Fruit fly (Drosophila melanogaster) whole organism, embryonic: ENCODE results near the gene CG12951.

Experiments used
- ATbp ChIP-seq: fragments of 200-800 bp; sonication (Bioruptor generic); optimal IDR thresholded peaks from 2 replicates; lab custom pipeline; 2017; ENCODE audit warnings: missing biosample characterization, mild to moderate bottlenecking, missing genetic modification characterization, missing genetic modification reagents
- Aef1 ChIP-seq: fragments of 200-800 bp; sonication (Bioruptor generic); IDR thresholded peaks from 3 replicates; pipeline ENCODE4 v1.3.6; 2022; ENCODE audit warnings: missing biosample characterization, missing genetic modification characterization
- BEAF-32 ChIP-seq: fragments of 200-800 bp; sonication (Bioruptor generic); optimal IDR thresholded peaks from 3 replicates; lab custom pipeline; 2017; ENCODE audit warnings: missing biosample characterization, missing genetic modification characterization, mild to moderate bottlenecking, moderate library complexity, missing genetic modification reagents
- Bdp1 ChIP-seq: fragments of 200-800 bp; sonication (Bioruptor generic); optimal IDR thresholded peaks from 3 replicates; lab custom pipeline; 2016; ENCODE audit warnings: missing biosample characterization, missing genetic modification characterization
- CG10267 ChIP-seq: fragments of 200-800 bp; sonication (Bioruptor generic); optimal IDR thresholded peaks from 2 replicates; lab custom pipeline; 2018; ENCODE audit warnings: missing biosample characterization, mild to moderate bottlenecking, missing genetic modification characterization, moderate library complexity
- CG11695 ChIP-seq: fragments of 200-800 bp; sonication (Bioruptor generic); IDR thresholded peaks from 3 replicates; pipeline ENCODE4 v1.3.6; 2022; ENCODE audit warnings: missing biosample characterization, missing genetic modification characterization
- CG12104 ChIP-seq: fragments of 200-800 bp; sonication (Bioruptor generic); optimal IDR thresholded peaks from 3 replicates; lab custom pipeline; 2016; ENCODE audit warnings: missing biosample characterization, missing genetic modification characterization
- CG13775 ChIP-seq: fragments of 200-800 bp; sonication (Bioruptor generic); optimal IDR thresholded peaks from 3 replicates; lab custom pipeline; 2017; ENCODE audit warnings: missing biosample characterization, mild to moderate bottlenecking, missing genetic modification characterization
- CG15011 ChIP-seq: fragments of 200-800 bp; sonication (Bioruptor generic); optimal IDR thresholded peaks from 3 replicates; lab custom pipeline; 2018; ENCODE audit warnings: missing biosample characterization, mild to moderate bottlenecking, missing genetic modification characterization
- CG1603 ChIP-seq: fragments of 200-800 bp; sonication (Bioruptor generic); optimal IDR thresholded peaks from 2 replicates; lab custom pipeline; 2019; ENCODE audit warnings: missing biosample characterization, mild to moderate bottlenecking, missing genetic modification characterization, moderate library complexity
- CG18262 ChIP-seq: fragments of 200-800 bp; optimal IDR thresholded peaks from 3 replicates; lab custom pipeline; 2019; ENCODE audit warnings: missing biosample characterization, mild to moderate bottlenecking, missing genetic modification characterization, moderate library complexity
- CG2120 ChIP-seq: fragments of 200-800 bp; sonication (Bioruptor generic); optimal IDR thresholded peaks from 3 replicates; lab custom pipeline; 2016; ENCODE audit warnings: missing biosample characterization, missing genetic modification characterization
- CG2712 ChIP-seq: fragments of 200-800 bp; optimal IDR thresholded peaks from 3 replicates; lab custom pipeline; 2019; ENCODE audit warnings: missing biosample characterization, mild to moderate bottlenecking, missing genetic modification characterization, moderate library complexity
- CG30020 ChIP-seq: fragments of 200-800 bp; optimal IDR thresholded peaks from 2 replicates; lab custom pipeline; 2019; ENCODE audit warnings: missing biosample characterization, mild to moderate bottlenecking, missing genetic modification characterization, moderate library complexity
- CG32772 ChIP-seq: fragments of 200-800 bp; sonication (Bioruptor generic); IDR thresholded peaks from 2 replicates; pipeline ENCODE4 v1.3.6; 2022; ENCODE audit warnings: missing biosample characterization, missing genetic modification characterization
- CG33213 ChIP-seq: fragments of 200-800 bp; sonication (Bioruptor generic); optimal IDR thresholded peaks from 3 replicates; lab custom pipeline; 2016; ENCODE audit warnings: missing biosample characterization, missing genetic modification characterization
- CG34422 ChIP-seq: fragments of 200-800 bp; sonication (Bioruptor generic); IDR thresholded peaks from 3 replicates; pipeline ENCODE4 v1.3.6; 2022; ENCODE audit warnings: missing biosample characterization, missing genetic modification characterization
- CG4360 ChIP-seq: fragments of 200-800 bp; sonication (Bioruptor generic); IDR thresholded peaks from 2 replicates; pipeline ENCODE4 v1.3.6; 2022; ENCODE audit warnings: missing biosample characterization, missing genetic modification characterization
- CG8281 ChIP-seq: fragments of 200-800 bp; sonication (Bioruptor generic); optimal IDR thresholded peaks from 2 replicates; lab custom pipeline; 2018; ENCODE audit warnings: missing biosample characterization, mild to moderate bottlenecking, missing genetic modification characterization, moderate library complexity
- CG8290 ChIP-seq, 3 experiments: fragments of 200-800 bp; sonication (Bioruptor generic); optimal IDR thresholded peaks; 2 replicates each; lab custom pipeline; 2016 to 2019; ENCODE audit warnings: missing biosample characterization in 3 of 3, missing genetic modification characterization in 3 of 3, mild to moderate bottlenecking in 2 of 3, moderate library complexity in 1 of 3
- CG8924 ChIP-seq: fragments of 200-800 bp; optimal IDR thresholded peaks from 3 replicates; lab custom pipeline; 2019; ENCODE audit warnings: missing biosample characterization, mild to moderate bottlenecking, missing genetic modification characterization, moderate library complexity
- D ChIP-seq, 2 experiments: fragments of 200-800 bp in 1 of 2; fragments of >200 bp in 1 of 2; sonication (Bioruptor generic) in 1 of 2; optimal IDR thresholded peaks; 2 replicates in 1 of 2; 3 replicates in 1 of 2; lab custom pipeline; 2017; ENCODE audit warnings: mild to moderate bottlenecking in 1 of 2, missing biosample characterization in 1 of 2, missing genetic modification characterization in 1 of 2, missing genetic modification reagents in 1 of 2
- Dek ChIP-seq: fragments of 200-800 bp; sonication (Bioruptor generic); optimal IDR thresholded peaks from 3 replicates; lab custom pipeline; 2019; ENCODE audit warnings: missing biosample characterization, mild to moderate bottlenecking, missing genetic modification characterization, moderate library complexity
- Hand ChIP-seq: fragments of 200-800 bp; sonication (Bioruptor generic); optimal IDR thresholded peaks from 2 replicates; lab custom pipeline; 2017; ENCODE audit warnings: mild to moderate bottlenecking, missing biosample characterization, missing genetic modification reagents, missing genetic modification characterization
- Hmr ChIP-seq: fragments of 200-800 bp; sonication (Bioruptor generic); optimal IDR thresholded peaks from 3 replicates; lab custom pipeline; 2017; ENCODE audit warnings: mild to moderate bottlenecking, missing biosample characterization, missing genetic modification reagents, missing genetic modification characterization
- Lim3 ChIP-seq: fragments of 200-800 bp; sonication (Bioruptor generic); IDR thresholded peaks from 2 replicates; pipeline ENCODE4 v1.3.6; 2022; ENCODE audit warnings: missing biosample characterization, missing genetic modification characterization
- MTF-1 ChIP-seq: fragments of 200-800 bp; sonication (Bioruptor generic); optimal IDR thresholded peaks from 2 replicates; lab custom pipeline; 2018; ENCODE audit warnings: missing biosample characterization, mild to moderate bottlenecking, missing genetic modification characterization, borderline replicate concordance
- Meics ChIP-seq: fragments of 200-800 bp; sonication (Bioruptor generic); optimal IDR thresholded peaks from 2 replicates; lab custom pipeline; 2017; ENCODE audit warnings: missing biosample characterization, mild to moderate bottlenecking, missing genetic modification characterization
- Mes4 ChIP-seq: fragments of 200-800 bp; sonication (Bioruptor generic); optimal IDR thresholded peaks from 2 replicates; lab custom pipeline; 2016; ENCODE audit warnings: missing biosample characterization, missing genetic modification characterization
- Neu2 ChIP-seq: fragments of 200-800 bp; sonication (Bioruptor generic); optimal IDR thresholded peaks from 3 replicates; lab custom pipeline; 2016; ENCODE audit warnings: missing biosample characterization, missing genetic modification characterization, borderline replicate concordance
- Oaz ChIP-seq: fragments of 200-800 bp; sonication (Bioruptor generic); IDR thresholded peaks from 2 replicates; pipeline ENCODE4 v1.3.6; 2022; ENCODE audit warnings: missing biosample characterization, missing genetic modification characterization
- Six4 ChIP-seq: fragments of 200-800 bp; sonication (Bioruptor generic); optimal IDR thresholded peaks from 2 replicates; lab custom pipeline; 2016; ENCODE audit warnings: missing biosample characterization, missing genetic modification characterization
- Sry-δ ChIP-seq: fragments of 200-800 bp; sonication (Bioruptor generic); optimal IDR thresholded peaks from 2 replicates; lab custom pipeline; 2016; ENCODE audit warnings: missing biosample characterization, missing genetic modification characterization
- bigmax ChIP-seq: fragments of 200-800 bp; sonication (Bioruptor generic); optimal IDR thresholded peaks from 2 replicates; lab custom pipeline; 2018; ENCODE audit warnings: missing biosample characterization, mild to moderate bottlenecking, missing genetic modification characterization
- caup ChIP-seq: fragments of 200-800 bp; sonication (Bioruptor generic); optimal IDR thresholded peaks from 3 replicates; lab custom pipeline; 2017; ENCODE audit warnings: missing biosample characterization, mild to moderate bottlenecking, missing genetic modification characterization, moderate library complexity; ENCODE audit not compliant: severe bottlenecking
- crol ChIP-seq: fragments of 200-800 bp; sonication (Bioruptor generic); IDR thresholded peaks from 2 replicates; pipeline ENCODE4 v1.3.6; 2022; ENCODE audit warnings: missing biosample characterization, missing genetic modification characterization
- disco-r ChIP-seq: fragments of 200-800 bp; sonication (Bioruptor generic); optimal IDR thresholded peaks from 2 replicates; lab custom pipeline; 2016; ENCODE audit warnings: missing biosample characterization, missing genetic modification characterization
- gsb ChIP-seq: fragments of 200-800 bp; sonication (Bioruptor generic); IDR thresholded peaks from 2 replicates; pipeline ENCODE4 v1.3.6; 2022; ENCODE audit warnings: missing biosample characterization, missing genetic modification characterization
- lilli ChIP-seq: fragments of 200-800 bp; sonication (Bioruptor generic); optimal IDR thresholded peaks from 3 replicates; lab custom pipeline; 2016; ENCODE audit warnings: missing biosample characterization, missing genetic modification characterization
- pnt ChIP-seq: fragments of 200-800 bp; sonication (Bioruptor generic); optimal IDR thresholded peaks from 3 replicates; lab custom pipeline; 2016; ENCODE audit warnings: missing biosample characterization, missing genetic modification characterization
- schlank ChIP-seq: fragments of 200-800 bp; sonication (Bioruptor generic); optimal IDR thresholded peaks from 2 replicates; lab custom pipeline; 2018; ENCODE audit warnings: missing biosample characterization, mild to moderate bottlenecking, missing genetic modification characterization
- slbo ChIP-seq: fragments of 200-800 bp; sonication (Bioruptor generic); IDR thresholded peaks from 2 replicates; pipeline ENCODE4 v1.3.6; 2022; ENCODE audit warnings: missing biosample characterization, missing genetic modification characterization
- stc ChIP-seq: fragments of 200-800 bp; sonication (Bioruptor generic); IDR thresholded peaks from 2 replicates; pipeline ENCODE4 v1.3.6; 2022; ENCODE audit warnings: missing biosample characterization, missing genetic modification characterization
- stwl ChIP-seq: fragments of 200-800 bp; sonication (Bioruptor generic); optimal IDR thresholded peaks from 3 replicates; lab custom pipeline; 2018; ENCODE audit warnings: missing biosample characterization, mild to moderate bottlenecking, missing genetic modification characterization, moderate library complexity
- tap ChIP-seq: fragments of 200-800 bp; optimal IDR thresholded peaks from 3 replicates; lab custom pipeline; 2019; ENCODE audit warnings: missing biosample characterization, mild to moderate bottlenecking, missing genetic modification characterization, moderate library complexity
- tgo ChIP-seq: fragments of 200-800 bp; sonication (Bioruptor generic); IDR thresholded peaks from 3 replicates; pipeline ENCODE4 v1.3.6; 2022; ENCODE audit warnings: missing biosample characterization, missing genetic modification characterization
- vfl ChIP-seq: fragments of 200-800 bp; sonication (Bioruptor generic); optimal IDR thresholded peaks from 2 replicates; lab custom pipeline; 2016; ENCODE audit warnings: missing biosample characterization, missing genetic modification characterization
- zen2 ChIP-seq: fragments of 200-800 bp; sonication (Bioruptor generic); IDR thresholded peaks from 3 replicates; pipeline ENCODE4 v1.3.6; 2022; ENCODE audit warnings: missing biosample characterization, missing genetic modification characterization; ENCODE audit not compliant: partially characterized antibody
- zfh1 ChIP-seq: fragments of 200-800 bp; sonication (Bioruptor generic); IDR thresholded peaks from 3 replicates; pipeline ENCODE4 v1.3.6; 2022; ENCODE audit warnings: missing biosample characterization, missing genetic modification characterization

The CG12951 gene

dm6 chr3R:9342248-9342882 is 12.2 kb upstream of the CG12951 start (continued):
- TF ChIP-seq Aef1 (GFP tag; lab: Robert Waterston, UW) (no peak), stwl (tag; lab: Kevin White, UChicago) (peak; percentile 55), crol (GFP tag; lab: Robert Waterston, UW) (no peak), lilli (GFP tag; lab: Kevin White, UChicago) (peak; percentile 20), CG2120 (GFP tag; lab: Kevin White, UChicago) (peak; percentile 4), CG12104 (GFP tag; lab: Kevin White, UChicago) (peak; percentile 57), Lim3 (GFP tag; lab: Robert Waterston, UW) (no peak), Meics (peak; percentile 60), schlank (tag; lab: Kevin White, UChicago) (peak; percentile 39), CG34422 (GFP tag; lab: Robert Waterston, UW) (peak; percentile 34; the same call in 1 of the 3 replicates), D (optimal IDR thresholded peaks at IDR 0.05; lab: Kevin White, UChicago) (no peak), D (GFP tag; optimal IDR thresholded peaks at IDR 0.05; lab: Kevin White, UChicago) (peak; percentile 13), Dek (tag; lab: Kevin White, UChicago) (peak; percentile 29), tap (tag; lab: Kevin White, UChicago) (peak; percentile 70), CG11695 (GFP tag; lab: Robert Waterston, UW) (peak; percentile 55; the same call in 2 of the 3 replicates), vfl (GFP tag; lab: Kevin White, UChicago) (peak; percentile 36), Six4 (GFP tag; lab: Kevin White, UChicago) (peak; percentile 18), CG18262 (tag; lab: Kevin White, UChicago) (peak; percentile 52), CG8281 (tag; lab: Kevin White, UChicago) (no peak), Oaz (no peak), gsb (GFP tag; lab: Robert Waterston, UW) (no peak), Bdp1 (GFP tag; lab: Kevin White, UChicago) (no peak), CG15011 (GFP tag; lab: Kevin White, UChicago) (peak; percentile 56), CG33213 (peak; percentile 8), pnt (GFP tag; lab: Kevin White, UChicago) (no peak), CG10267 (peak; percentile 46), Neu2 (GFP tag; lab: Kevin White, UChicago) (no peak), CG4360 (GFP tag; lab: Robert Waterston, UW) (no peak), MTF-1 (peak; percentile 60), zen2 (no peak), Mes4 (no peak), CG30020 (peak; percentile 26), CG13775 (GFP tag; lab: Kevin White, UChicago) (peak; percentile 31), bigmax (GFP tag; lab: Kevin White, UChicago) (peak; percentile 18), CG1603 (tag; lab: Kevin White, UChicago) (peak; percentile 44), Hand (GFP tag; lab: Kevin White, UChicago) (peak; percentile 10), Hmr (GFP tag; lab: Kevin White, UChicago) (peak; percentile 70), stc (GFP tag; lab: Robert Waterston, UW) (peak; percentile 55; the same call in 1 of the 2 replicates), ATbp (GFP tag; lab: Kevin White, UChicago) (peak; percentile 68), disco-r (no peak), CG32772 (GFP tag; lab: Robert Waterston, UW) (no peak), CG2712 (tag; lab: Kevin White, UChicago) (peak; percentile 57), tgo (GFP tag; lab: Robert Waterston, UW) (no peak), caup (GFP tag; lab: Kevin White, UChicago) (peak; percentile 68), slbo (GFP tag; lab: Robert Waterston, UW) (no peak), CG8290 (GFP tag; optimal IDR thresholded peaks at IDR 0.05; lab: Kevin White, UChicago) (no peak), CG8290 (tag; optimal IDR thresholded peaks at IDR 0.05; lab: Kevin White, UChicago) (peak; percentile 18 to 81), zfh1 (GFP tag; lab: Robert Waterston, UW) (peak; percentile 63; the same call in 1 of the 3 replicates), Sry-δ (GFP tag; lab: Kevin White, UChicago) (no peak), BEAF-32 (GFP tag; lab: Kevin White, UChicago) (no peak), CG8924 (tag; lab: Kevin White, UChicago) (peak; percentile 76)
